Worm (Caenorhabditis elegans): ENCODE results near the gene dnj-1.

- TF ChIP-seq skn-1 (tag; optimal IDR thresholded peaks at IDR 0.05), result no peak
- no peak for TF ChIP-seq blmp-1 (tag; optimal IDR thresholded peaks at IDR 0.05)
Observed at ce11 chrIV:11326939-11327565, 28.2 kb downstream of the dnj-1 start, which contains the start of gene B0035.21.
